Worm (Caenorhabditis elegans): ENCODE results near the gene T22G5.3.

DNA sequence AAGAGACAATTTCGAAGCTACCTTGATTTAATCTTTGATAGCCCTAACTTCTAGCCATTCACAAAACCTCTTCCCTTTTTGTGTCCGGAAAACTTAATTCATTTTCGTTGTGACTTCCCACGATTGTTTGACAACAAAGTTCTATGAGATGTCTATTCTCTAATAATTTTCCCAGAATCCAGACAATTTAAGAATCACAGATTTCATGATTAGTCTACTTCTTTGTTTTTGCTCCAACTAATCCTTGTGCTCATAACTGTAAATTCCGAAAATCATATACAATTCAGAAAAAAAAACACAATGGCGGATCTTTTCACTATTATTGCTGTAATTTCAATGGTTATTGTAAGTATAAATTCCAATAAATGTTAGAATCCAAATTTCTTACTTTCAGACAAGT, 18.2 kb upstream of the T22G5.3 start, which contains the start of gene srx-137:
- TF ChIP-seq ama-1 (optimal IDR thresholded peaks at IDR 0.05): no peak
- no peak for TF ChIP-seq R02D3.7 (tag; optimal IDR thresholded peaks at IDR 0.05)
- no peak for TF ChIP-seq nhr-21 (tag; optimal IDR thresholded peaks at IDR 0.05)
- TF ChIP-seq ZK546.5 (tag; optimal IDR thresholded peaks at IDR 0.05): no peak
- TF ChIP-seq dmd-4 (tag; optimal IDR thresholded peaks at IDR 0.05): no peak
- TF ChIP-seq nhr-6 (tag; optimal IDR thresholded peaks at IDR 0.05): no peak
- no peak for TF ChIP-seq nhr-10 (tag; optimal IDR thresholded peaks at IDR 0.05)
- no peak for TF ChIP-seq unc-39 (tag; optimal IDR thresholded peaks at IDR 0.05)
- no peak for TF ChIP-seq ztf-4 (tag; optimal IDR thresholded peaks at IDR 0.05)
- TF ChIP-seq nhr-12 (tag; optimal IDR thresholded peaks at IDR 0.05): no peak
- no peak for TF ChIP-seq unc-62 (GFP tag; optimal IDR thresholded peaks at IDR 0.05)
- TF ChIP-seq egl-27 (tag; optimal IDR thresholded peaks at IDR 0.05): no peak
- TF ChIP-seq nhr-77 (tag; optimal IDR thresholded peaks at IDR 0.05): no peak
